Fruit fly (Drosophila melanogaster): ENCODE measurements at regions not wholly inside any gene's neighbourhood (a gene's known extent, or its start where the extent isn't known, plus 50 kb on each side); places are given as distances from the start of the nearest gene placed in this dataset.

dm6 chr3L:10362548-10363157 lies 50.0 kb upstream of the CG12362 start (continued):
- peak; percentile 40 for TF ChIP-seq Fer3 (tag; optimal IDR thresholded peaks at IDR 0.05)
- peak; percentile 32 for TF ChIP-seq tap (tag; optimal IDR thresholded peaks at IDR 0.05)
- peak; percentile 52 for TF ChIP-seq eyg (GFP tag; optimal IDR thresholded peaks at IDR 0.05)
- peak; percentile 12 for TF ChIP-seq CG14710 (tag; optimal IDR thresholded peaks at IDR 0.05)
- TF ChIP-seq CG16863 (GFP tag; optimal IDR thresholded peaks at IDR 0.05): no peak
- TF ChIP-seq CG17612 (GFP tag; IDR thresholded peaks at IDR 0.05): no peak
- peak; percentile 86 for TF ChIP-seq Med (GFP tag)
- 0 out of 3 replicates have a peak, but pooled peaks have one; percentile 50 for TF ChIP-seq H15 (GFP tag; IDR thresholded peaks at IDR 0.05)
- no peak for TF ChIP-seq CG4617 (GFP tag; optimal IDR thresholded peaks at IDR 0.05; ENCODE audit: borderline replicate concordance)
- TF ChIP-seq Rfx (GFP tag; IDR thresholded peaks at IDR 0.05): peak; percentile 80
- TF ChIP-seq tx (GFP tag; optimal IDR thresholded peaks at IDR 0.05): no peak
- 0 out of 2 replicates have a peak, but pooled peaks have one; percentile 15 for TF ChIP-seq toy (GFP tag; IDR thresholded peaks at IDR 0.05)
- TF ChIP-seq CG15479 (GFP tag; optimal IDR thresholded peaks at IDR 0.05): no peak
- peak; percentile 70; the same call in 2 of the 4 replicates for TF ChIP-seq chinmo (GFP tag; IDR thresholded peaks at IDR 0.05; ENCODE audit: partially characterized antibody)
- TF ChIP-seq CG4404 (GFP tag; IDR thresholded peaks at IDR 0.05): no peak
- TF ChIP-seq CG14014 (GFP tag; IDR thresholded peaks at IDR 0.05): peak; percentile 42; the same call in 1 of the 2 replicates
- peak; percentile 26 for TF ChIP-seq kni (GFP tag; optimal IDR thresholded peaks at IDR 0.05)
- no peak for TF ChIP-seq pb (GFP tag; optimal IDR thresholded peaks at IDR 0.05)
- no peak for TF ChIP-seq ranshi (GFP tag; IDR thresholded peaks at IDR 0.05)
- no peak for TF ChIP-seq BEAF-32 (GFP tag; optimal IDR thresholded peaks at IDR 0.05)
- peak; percentile 10 for TF ChIP-seq CG9817 (tag; optimal IDR thresholded peaks at IDR 0.05)
- TF ChIP-seq lilli (GFP tag; optimal IDR thresholded peaks at IDR 0.05): peak; percentile 12
- no peak for TF ChIP-seq Usf (GFP tag; optimal IDR thresholded peaks at IDR 0.05)
- peak; percentile 15 for TF ChIP-seq CG6654 (GFP tag; optimal IDR thresholded peaks at IDR 0.05)
- TF ChIP-seq CG4854 (GFP tag; optimal IDR thresholded peaks at IDR 0.05): peak; percentile 4
- TF ChIP-seq CG11085 (GFP tag; IDR thresholded peaks at IDR 0.05): peak; percentile 24; the same call in 1 of the 2 replicates
- no peak for TF ChIP-seq CG11723 (GFP tag; optimal IDR thresholded peaks at IDR 0.05)
- TF ChIP-seq CG3281 (GFP tag; optimal IDR thresholded peaks at IDR 0.05): peak; percentile 50
- no peak for TF ChIP-seq CG10366 (GFP tag; IDR thresholded peaks at IDR 0.05)
- peak; percentile 24 for TF ChIP-seq CG6765 (GFP tag; optimal IDR thresholded peaks at IDR 0.05)
- peak; percentile 16 for TF ChIP-seq CG18262 (tag; optimal IDR thresholded peaks at IDR 0.05)
- TF ChIP-seq CG6683 (GFP tag; optimal IDR thresholded peaks at IDR 0.05): peak; percentile 21
- peak; percentile 81 for TF ChIP-seq gro (GFP tag; optimal IDR thresholded peaks at IDR 0.05)
- no peak for TF ChIP-seq org-1 (GFP tag; optimal IDR thresholded peaks at IDR 0.05)
- TF ChIP-seq ash1 (GFP tag; optimal IDR thresholded peaks at IDR 0.05): no peak
- TF ChIP-seq chm (GFP tag; IDR thresholded peaks at IDR 0.05): 0 out of 2 replicates have a peak, but pooled peaks have one; percentile 9
- TF ChIP-seq lab (GFP tag; optimal IDR thresholded peaks at IDR 0.05): peak; percentile 75
- TF ChIP-seq btn (GFP tag; optimal IDR thresholded peaks at IDR 0.05): no peak
- TF ChIP-seq gsb (GFP tag; IDR thresholded peaks at IDR 0.05): peak; percentile 52; the same call in 1 of the 2 replicates
- TF ChIP-seq Atf6 (GFP tag; IDR thresholded peaks at IDR 0.05): peak; percentile 32; the same call in 1 of the 2 replicates
- TF ChIP-seq cwo (GFP tag; optimal IDR thresholded peaks at IDR 0.05): peak; percentile 76
- peak; percentile 92 for TF ChIP-seq CG4360 (GFP tag; IDR thresholded peaks at IDR 0.05)
- TF ChIP-seq ATbp (GFP tag; optimal IDR thresholded peaks at IDR 0.05): peak; percentile 37
- TF ChIP-seq CG2712 (tag; optimal IDR thresholded peaks at IDR 0.05): peak; percentile 25
- peak; percentile 85 for TF ChIP-seq mirr (GFP tag; optimal IDR thresholded peaks at IDR 0.05)
- TF ChIP-seq yki (optimal IDR thresholded peaks at IDR 0.05): no peak
- TF ChIP-seq HLH54F (GFP tag; optimal IDR thresholded peaks at IDR 0.05): peak; percentile 5
- TF ChIP-seq row (GFP tag; IDR thresholded peaks at IDR 0.05): peak; percentile 35; the same call in 2 of the 3 replicates
- TF ChIP-seq ken (GFP tag; IDR thresholded peaks at IDR 0.05): 0 out of 3 replicates have a peak, but pooled peaks have one; percentile 15
- TF ChIP-seq caup (GFP tag; optimal IDR thresholded peaks at IDR 0.05; ENCODE audit: severe bottlenecking): peak; percentile 64
